Fruit fly (Drosophila melanogaster) whole organism, wandering third instar larva: ENCODE results near the gene RhoGAP92B.

ENCODE experiments used
- Abd-B ChIP-seq: fragments of >200 bp; optimal IDR thresholded peaks from 2 replicates; lab custom pipeline; 2017; ENCODE audit warnings: missing biosample characterization, missing genetic modification characterization
- CG32264 ChIP-seq: fragments of 200-800 bp; sonication (Bioruptor generic); optimal IDR thresholded peaks from 2 replicates; lab custom pipeline; 2016; ENCODE audit warnings: missing biosample characterization, missing genetic modification characterization
- CG9705 ChIP-seq: fragments of 200-800 bp; sonication (Bioruptor generic); optimal IDR thresholded peaks from 2 replicates; lab custom pipeline; 2018; ENCODE audit warnings: missing biosample characterization, mild to moderate bottlenecking, missing genetic modification characterization
- CrebA ChIP-seq: fragments of 200-800 bp; sonication (Bioruptor generic); optimal IDR thresholded peaks from 2 replicates; lab custom pipeline; 2016; ENCODE audit warnings: missing biosample characterization, mild to moderate bottlenecking, missing genetic modification characterization, borderline replicate concordance
- Dfd ChIP-seq: fragments of >200 bp; optimal IDR thresholded peaks from 2 replicates; lab custom pipeline; 2017; ENCODE audit warnings: missing biosample characterization, missing genetic modification characterization
- Dif ChIP-seq: fragments of 200-275, 200-300 bp; sonication (Bioruptor generic); optimal IDR thresholded peaks from 2 replicates; lab custom pipeline; 2018; ENCODE audit warnings: missing biosample characterization, missing genetic modification characterization; ENCODE audit not compliant: partially characterized antibody
- GATAd ChIP-seq: sonication (Bioruptor generic); optimal IDR thresholded peaks from 2 replicates; lab custom pipeline; 2016; ENCODE audit warnings: missing biosample characterization, missing genetic modification characterization
- HLH106 ChIP-seq: fragments of 200-800 bp; optimal IDR thresholded peaks from 3 replicates; lab custom pipeline; 2019; ENCODE audit warnings: missing biosample characterization, mild to moderate bottlenecking, missing genetic modification characterization, moderate library complexity
- Hnf4 ChIP-seq: fragments of 200-800 bp; sonication (Bioruptor generic); optimal IDR thresholded peaks from 2 replicates; lab custom pipeline; 2016; ENCODE audit warnings: missing biosample characterization, mild to moderate bottlenecking, missing genetic modification characterization
- Hr78 ChIP-seq: fragments of >200 bp; optimal IDR thresholded peaks from 2 replicates; lab custom pipeline; 2017; ENCODE audit warnings: missing biosample characterization, missing genetic modification characterization
- Hr83 ChIP-seq: fragments of 200-300 bp; sonication (Bioruptor generic); optimal IDR thresholded peaks from 2 replicates; lab custom pipeline; 2016; ENCODE audit warnings: missing biosample characterization, mild to moderate bottlenecking, missing genetic modification characterization, moderate library complexity; ENCODE audit not compliant: poor library complexity, severe bottlenecking
- Jra ChIP-seq: sonication (Bioruptor generic); optimal IDR thresholded peaks from 2 replicates; lab custom pipeline; 2016; ENCODE audit warnings: missing biosample characterization, missing genetic modification characterization
- Myc ChIP-seq: fragments of >200 bp; optimal IDR thresholded peaks from 2 replicates; lab custom pipeline; 2017
- N ChIP-seq: fragments of >200 bp; optimal IDR thresholded peaks from 2 replicates; lab custom pipeline; 2018; ENCODE audit warnings: missing biosample characterization, missing external identifiers, missing genetic modification characterization
- OdsH ChIP-seq: fragments of 200-800 bp; sonication (Bioruptor generic); optimal IDR thresholded peaks from 2 replicates; lab custom pipeline; 2016; ENCODE audit warnings: missing biosample characterization, mild to moderate bottlenecking, missing genetic modification characterization
- Rel ChIP-seq, 2 experiments: fragments of 200-800 bp; sonication (Bioruptor generic) in 1 of 2; optimal IDR thresholded peaks; 2 replicates in 1 of 2; 3 replicates in 1 of 2; lab custom pipeline; 2016 to 2019; ENCODE audit warnings: mild to moderate bottlenecking in 2 of 2, missing biosample characterization in 2 of 2, missing genetic modification characterization in 2 of 2, moderate library complexity in 1 of 2
- Sp1 ChIP-seq: fragments of 200-800 bp; sonication (Bioruptor generic); optimal IDR thresholded peaks from 3 replicates; lab custom pipeline; 2019; ENCODE audit warnings: missing biosample characterization, mild to moderate bottlenecking, missing genetic modification characterization, moderate library complexity
- Vsx2 ChIP-seq: fragments of 200-300, 225-300 bp; sonication (Bioruptor generic); optimal IDR thresholded peaks from 2 replicates; lab custom pipeline; 2018; ENCODE audit warnings: missing biosample characterization, missing genetic modification characterization; ENCODE audit not compliant: partially characterized antibody
- br ChIP-seq: fragments of 200-800 bp; sonication (Bioruptor generic); optimal IDR thresholded peaks from 2 replicates; lab custom pipeline; 2016; ENCODE audit warnings: missing biosample characterization, missing genetic modification characterization
- brk ChIP-seq: fragments of 200-800 bp; sonication (Bioruptor generic); optimal IDR thresholded peaks from 2 replicates; lab custom pipeline; 2016; ENCODE audit warnings: missing biosample characterization, mild to moderate bottlenecking, missing genetic modification characterization
- dl ChIP-seq, 2 experiments: fragments of 175-275, 200-275 bp in 1 of 2; fragments of 200-275 bp in 1 of 2; sonication (Bioruptor generic); optimal IDR thresholded peaks; lab custom pipeline; 2018; ENCODE audit warnings: mild to moderate bottlenecking in 2 of 2, missing biosample characterization in 2 of 2, missing genetic modification characterization in 2 of 2, moderate library complexity in 2 of 2; ENCODE audit not compliant: partially characterized antibody in 2 of 2, insufficient read depth in 1 of 2
- dmrt93B ChIP-seq: fragments of 200-800 bp; sonication (Bioruptor generic); optimal IDR thresholded peaks from 2 replicates; lab custom pipeline; 2018; ENCODE audit warnings: missing biosample characterization, mild to moderate bottlenecking, missing genetic modification characterization
- dsf ChIP-seq: sonication (Bioruptor generic); optimal IDR thresholded peaks from 2 replicates; lab custom pipeline; 2016; ENCODE audit warnings: missing biosample characterization, missing genetic modification characterization, borderline replicate concordance
- ey ChIP-seq: fragments of 200-800 bp; sonication (Bioruptor generic); optimal IDR thresholded peaks from 2 replicates; lab custom pipeline; 2016; ENCODE audit warnings: missing biosample characterization, missing genetic modification characterization
- foxo ChIP-seq, 2 experiments: fragments of 200-800 bp; sonication (Bioruptor generic); optimal IDR thresholded peaks; 2 replicates in 1 of 2; 3 replicates in 1 of 2; lab custom pipeline; 2016 to 2017; ENCODE audit warnings: missing biosample characterization in 2 of 2, missing genetic modification characterization in 2 of 2
- fru ChIP-seq: fragments of 200-800 bp; sonication (Bioruptor generic); optimal IDR thresholded peaks from 3 replicates; lab custom pipeline; 2016; ENCODE audit warnings: missing biosample characterization, mild to moderate bottlenecking, missing genetic modification characterization
- h ChIP-seq: fragments of 200-800 bp; sonication (Bioruptor generic); optimal IDR thresholded peaks from 3 replicates; lab custom pipeline; 2016; ENCODE audit warnings: missing biosample characterization, mild to moderate bottlenecking, missing genetic modification characterization
- jim ChIP-seq: fragments of 175-275, 200-325 bp; sonication (Bioruptor generic); optimal IDR thresholded peaks from 2 replicates; lab custom pipeline; 2016; ENCODE audit warnings: missing biosample characterization, mild to moderate bottlenecking, missing genetic modification characterization
- lola ChIP-seq: fragments of >200 bp; optimal IDR thresholded peaks from 2 replicates; lab custom pipeline; 2017; ENCODE audit warnings: missing biosample characterization, missing genetic modification characterization
- pan ChIP-seq: fragments of >200 bp; optimal IDR thresholded peaks from 2 replicates; lab custom pipeline; 2017
- psq ChIP-seq: fragments of 200-800 bp; sonication (Bioruptor generic); optimal IDR thresholded peaks from 3 replicates; lab custom pipeline; 2017; ENCODE audit warnings: missing biosample characterization, mild to moderate bottlenecking, missing genetic modification characterization, moderate library complexity
- rgr ChIP-seq: fragments of 200-800 bp; sonication (Bioruptor generic); optimal IDR thresholded peaks from 3 replicates; lab custom pipeline; 2016; ENCODE audit warnings: missing biosample characterization, mild to moderate bottlenecking, missing genetic modification characterization
- sage ChIP-seq: fragments of 200-800 bp; sonication (Bioruptor generic); optimal IDR thresholded peaks from 2 replicates; lab custom pipeline; 2016; ENCODE audit warnings: missing biosample characterization, mild to moderate bottlenecking, missing genetic modification characterization
- sv ChIP-seq: fragments of 200-800 bp; sonication (Bioruptor generic); optimal IDR thresholded peaks from 3 replicates; lab custom pipeline; 2016; ENCODE audit warnings: missing biosample characterization, missing genetic modification characterization
- usp ChIP-seq: fragments of >200 bp; optimal IDR thresholded peaks from 2 replicates; lab custom pipeline; 2017; ENCODE audit warnings: missing biosample characterization, missing genetic modification characterization
- woc ChIP-seq: sonication (Bioruptor generic); optimal IDR thresholded peaks from 2 replicates; lab custom pipeline; 2016; ENCODE audit warnings: missing biosample characterization, mild to moderate bottlenecking, missing genetic modification characterization

The RhoGAP92B gene

dm6 chr3R:19890340-19890998 lies 14.5 kb upstream of the RhoGAP92B start, which contains the start of gene CG4733:
CG4733 (plus strand) TSS chr3R:19890689.
- no peak for TF ChIP-seq psq
- TF ChIP-seq dsf (GFP tag; lab: Kevin White, UChicago): no peak
- TF ChIP-seq foxo (GFP tag; optimal IDR thresholded peaks at IDR 0.05; lab: Kevin White, UChicago): no peak
- no peak for TF ChIP-seq br (GFP tag; lab: Kevin White, UChicago)
- TF ChIP-seq pan (lab: Kevin White, UChicago): no peak
- TF ChIP-seq dl (GFP tag; optimal IDR thresholded peaks at IDR 0.05; lab: Kevin White, UChicago; ENCODE audit: insufficient read depth in 1 of 2, partially characterized antibody in 2 of 2): peak in 1 of 2 experiments; percentile 50
- TF ChIP-seq N (GFP tag; lab: Kevin White, UChicago): no peak
- no peak for TF ChIP-seq CG32264
- TF ChIP-seq ey: no peak
- no peak for TF ChIP-seq h (GFP tag; lab: Kevin White, UChicago)
- peak; percentile 32 for TF ChIP-seq Dif (GFP tag; lab: Kevin White, UChicago)
- no peak for TF ChIP-seq Dfd (GFP tag; lab: Kevin White, UChicago)
- TF ChIP-seq CG9705 (GFP tag; lab: Kevin White, UChicago): no peak
- no peak for TF ChIP-seq Rel (GFP tag; optimal IDR thresholded peaks at IDR 0.05; lab: Kevin White, UChicago)
- no peak for TF ChIP-seq Rel (tag; optimal IDR thresholded peaks at IDR 0.05; lab: Kevin White, UChicago)
- TF ChIP-seq CrebA (GFP tag; lab: Kevin White, UChicago): no peak
- TF ChIP-seq usp (GFP tag; lab: Kevin White, UChicago): no peak
- no peak for TF ChIP-seq OdsH (GFP tag; lab: Kevin White, UChicago)
- TF ChIP-seq Hr78 (GFP tag; lab: Kevin White, UChicago): no peak
- no peak for TF ChIP-seq Hnf4 (GFP tag; lab: Kevin White, UChicago)
- peak; percentile 32 for TF ChIP-seq woc (GFP tag; lab: Kevin White, UChicago)
- TF ChIP-seq Sp1 (GFP tag; lab: Kevin White, UChicago): no peak
- TF ChIP-seq fru (GFP tag; lab: Kevin White, UChicago): peak; percentile 56
- TF ChIP-seq dmrt93B: no peak
- no peak for TF ChIP-seq sv
- peak; percentile 98 for TF ChIP-seq Myc
- no peak for TF ChIP-seq GATAd (GFP tag; lab: Kevin White, UChicago)
- no peak for TF ChIP-seq Hr83
- no peak for TF ChIP-seq Abd-B (GFP tag; lab: Kevin White, UChicago)
- no peak for TF ChIP-seq jim
- TF ChIP-seq Vsx2 (GFP tag; lab: Kevin White, UChicago): no peak
- no peak for TF ChIP-seq Jra (GFP tag; lab: Kevin White, UChicago)
- TF ChIP-seq lola (GFP tag; lab: Kevin White, UChicago): no peak
- TF ChIP-seq rgr (GFP tag; lab: Kevin White, UChicago): no peak
- no peak for TF ChIP-seq brk
- TF ChIP-seq sage (GFP tag; lab: Kevin White, UChicago): no peak
- TF ChIP-seq, all 38 proteins: peak for 5

- TF ChIP-seq Myc: no peak
- no peak for TF ChIP-seq Hr78 (GFP tag; lab: Kevin White, UChicago)
- no peak for TF ChIP-seq N (GFP tag; lab: Kevin White, UChicago)
- no peak for TF ChIP-seq HLH106 (tag; lab: Kevin White, UChicago)
- TF ChIP-seq Hnf4 (GFP tag; lab: Kevin White, UChicago): no peak
- no peak for TF ChIP-seq jim
- no peak for TF ChIP-seq brk
- TF ChIP-seq h (GFP tag; lab: Kevin White, UChicago): no peak
- no peak for TF ChIP-seq ey
- TF ChIP-seq Dfd (GFP tag; lab: Kevin White, UChicago): no peak
Measured at dm6 chr3R:19891363-19891762, 13.6 kb upstream of the RhoGAP92B start.

- TF ChIP-seq h (GFP tag; lab: Kevin White, UChicago) (peak; percentile 18), Jra (GFP tag; lab: Kevin White, UChicago) (no peak), Hnf4 (GFP tag; lab: Kevin White, UChicago) (no peak), sv (peak; percentile 44), fru (GFP tag; lab: Kevin White, UChicago) (peak; percentile 5)
Measured at dm6 chr3R:19892046-19892445, 12.9 kb upstream of the RhoGAP92B start.
